Fruit fly (Drosophila melanogaster) whole organism, prepupa: ENCODE measurements around the gene CG46441.

Experiments
- CG11294 ChIP-seq: fragments of 200-800 bp; sonication (Bioruptor generic); IDR thresholded peaks from 2 replicates; pipeline ENCODE4 v1.3.6; 2022; ENCODE audit warnings: missing biosample characterization, missing genetic modification characterization
- CG16779 ChIP-seq: fragments of 200-800 bp; sonication (Bioruptor generic); optimal IDR thresholded peaks from 3 replicates; lab custom pipeline; 2017; ENCODE audit warnings: missing biosample characterization, mild to moderate bottlenecking, missing genetic modification characterization
- CG3919 ChIP-seq: fragments of 200-800 bp; sonication (Bioruptor generic); optimal IDR thresholded peaks from 3 replicates; lab custom pipeline; 2016; ENCODE audit warnings: missing biosample characterization, missing genetic modification characterization
- CG8319 ChIP-seq: fragments of 200-800 bp; sonication (Bioruptor generic); optimal IDR thresholded peaks from 3 replicates; lab custom pipeline; 2016; ENCODE audit warnings: missing biosample characterization, missing genetic modification characterization
- CG8632 ChIP-seq: fragments of 200-800 bp; sonication (Bioruptor generic); optimal IDR thresholded peaks from 3 replicates; lab custom pipeline; 2016; ENCODE audit warnings: missing biosample characterization, missing genetic modification characterization
- Ets96B ChIP-seq: fragments of 200-800 bp; optimal IDR thresholded peaks from 2 replicates; lab custom pipeline; 2019; ENCODE audit warnings: missing biosample characterization, mild to moderate bottlenecking, missing genetic modification characterization, moderate library complexity
- Gug ChIP-seq: fragments of 200-800 bp; sonication (Bioruptor generic); IDR thresholded peaks from 2 replicates; pipeline ENCODE4 v1.3.6; 2022; ENCODE audit warnings: missing biosample characterization, missing genetic modification characterization
- Hr39 ChIP-seq: fragments of 200-800 bp; sonication (Bioruptor generic); optimal IDR thresholded peaks from 2 replicates; lab custom pipeline; 2016; ENCODE audit warnings: missing biosample characterization, missing genetic modification characterization
- Lpt ChIP-seq: fragments of 200-800 bp; sonication (Bioruptor generic); optimal IDR thresholded peaks from 3 replicates; lab custom pipeline; 2016; ENCODE audit warnings: missing biosample characterization, missing genetic modification characterization
- Sox102F ChIP-seq: fragments of 200-800 bp; sonication (Bioruptor generic); optimal IDR thresholded peaks from 2 replicates; lab custom pipeline; 2016; ENCODE audit warnings: missing biosample characterization, mild to moderate bottlenecking, missing genetic modification characterization
- net ChIP-seq: fragments of 200-800 bp; sonication (Bioruptor generic); optimal IDR thresholded peaks from 3 replicates; lab custom pipeline; 2016; ENCODE audit warnings: missing biosample characterization, missing genetic modification characterization
- topi ChIP-seq: fragments of 200-800 bp; sonication (Bioruptor generic); optimal IDR thresholded peaks from 3 replicates; lab custom pipeline; 2016; ENCODE audit warnings: missing biosample characterization, missing genetic modification characterization

- TF ChIP-seq Sox102F (GFP tag; lab: Kevin White, UChicago) (no peak), net (GFP tag; lab: Kevin White, UChicago) (no peak), CG8319 (GFP tag; lab: Kevin White, UChicago) (no peak), Hr39 (GFP tag; lab: Kevin White, UChicago) (no peak), Gug (GFP tag; lab: Robert Waterston, UW) (no peak), CG8632 (GFP tag; lab: Kevin White, UChicago) (no peak), CG3919 (GFP tag; lab: Kevin White, UChicago) (no peak), Ets96B (no peak), CG11294 (GFP tag; lab: Robert Waterston, UW) (no peak), topi (no peak), CG16779 (tag; lab: Kevin White, UChicago) (no peak), Lpt (GFP tag; lab: Kevin White, UChicago) (no peak)
Measured at dm6 chr3R:20472764-20473390, 28.9 kb downstream of the CG46441 start.
